Worm (Caenorhabditis elegans) whole organism, late embryonic: ENCODE measurements around the gene ast-1.
"Not testable (repeated sequence)": the region's sequence is repeated elsewhere in the genome, so short reads cannot be mapped to it uniquely, and the experiment has no call there.

Experiments
- C38D4.7 ChIP-seq: fragments of 200-800 bp; sonication (Bioruptor generic); optimal IDR thresholded peaks from 2 replicates; lab custom pipeline; 2018; ENCODE audit warnings: mild to moderate bottlenecking, missing genetic modification characterization, moderate library complexity, missing compliant biosample characterization
- K09A11.1 ChIP-seq: sonication (generic microtip); optimal IDR thresholded peaks from 2 replicates; lab custom pipeline; 2017; ENCODE audit warnings: antibody characterized with exemption, mild to moderate bottlenecking, missing genetic modification characterization, missing compliant biosample characterization; ENCODE audit not compliant: insufficient read depth
- ama-1 ChIP-seq: fragments of 150-350 bp; optimal IDR thresholded peaks from 2 replicates; lab custom pipeline; 2014
- ceh-18 ChIP-seq: sonication (generic microtip); optimal IDR thresholded peaks from 2 replicates; lab custom pipeline; 2016; ENCODE audit warnings: missing genetic modification characterization, missing compliant biosample characterization
- ceh-2 ChIP-seq: sonication (generic microtip); optimal IDR thresholded peaks from 2 replicates; lab custom pipeline; 2016; ENCODE audit warnings: missing genotype, missing genetic modification characterization, missing compliant biosample characterization
- ceh-22 ChIP-seq: sonication (generic microtip); optimal IDR thresholded peaks from 2 replicates; lab custom pipeline; 2017; ENCODE audit warnings: missing biosample characterization, missing genetic modification characterization
- ceh-24 ChIP-seq: sonication (generic microtip); optimal IDR thresholded peaks from 2 replicates; lab custom pipeline; 2016; ENCODE audit warnings: mild to moderate bottlenecking, missing genetic modification characterization, missing compliant biosample characterization
- ceh-30 ChIP-seq: fragments of 150-350 bp; optimal IDR thresholded peaks from 2 replicates; lab custom pipeline; 2014; ENCODE audit warnings: missing biosample characterization, missing genetic modification characterization
- ceh-34 ChIP-seq: sonication (generic microtip); optimal IDR thresholded peaks from 2 replicates; lab custom pipeline; 2016; ENCODE audit warnings: mild to moderate bottlenecking, missing genetic modification characterization, missing compliant biosample characterization
- ceh-48 ChIP-seq: sonication (generic microtip); optimal IDR thresholded peaks from 2 replicates; lab custom pipeline; 2016; ENCODE audit warnings: missing genetic modification characterization, inconsistent platforms, missing compliant biosample characterization
- dmd-4 ChIP-seq: sonication (generic microtip); optimal IDR thresholded peaks from 2 replicates; lab custom pipeline; 2016; ENCODE audit warnings: borderline replicate concordance, missing genetic modification characterization, missing compliant biosample characterization
- dve-1 ChIP-seq: sonication (generic microtip); optimal IDR thresholded peaks from 2 replicates; lab custom pipeline; 2017; ENCODE audit warnings: antibody characterized with exemption, mild to moderate bottlenecking, missing genetic modification characterization, missing compliant biosample characterization
- elt-4 ChIP-seq: sonication (generic microtip); optimal IDR thresholded peaks from 2 replicates; lab custom pipeline; 2016; ENCODE audit warnings: missing genetic modification characterization, missing compliant biosample characterization
- ets-4 ChIP-seq: sonication (generic microtip); optimal IDR thresholded peaks from 2 replicates; lab custom pipeline; 2016; ENCODE audit warnings: missing genetic modification characterization, missing compliant biosample characterization
- fax-1 ChIP-seq: sonication (generic microtip); optimal IDR thresholded peaks from 2 replicates; lab custom pipeline; 2016; ENCODE audit warnings: missing genotype, missing genetic modification characterization, missing compliant biosample characterization
- fkh-10 ChIP-seq: fragments of 150-350 bp; optimal IDR thresholded peaks from 2 replicates; lab custom pipeline; 2014; ENCODE audit warnings: missing biosample characterization, missing genetic modification reagents, missing genetic modification characterization
- fkh-6 ChIP-seq: sonication (generic microtip); optimal IDR thresholded peaks from 2 replicates; lab custom pipeline; 2016; ENCODE audit warnings: missing genetic modification characterization, missing compliant biosample characterization
- gmeb-2 ChIP-seq: sonication (generic microtip); optimal IDR thresholded peaks from 2 replicates; lab custom pipeline; 2016; ENCODE audit warnings: missing genetic modification characterization, inconsistent platforms, missing compliant biosample characterization
- hlh-13 ChIP-seq: fragments of 200-800 bp; sonication (Bioruptor generic); optimal IDR thresholded peaks from 2 replicates; lab custom pipeline; 2018; ENCODE audit warnings: mild to moderate bottlenecking, missing genetic modification characterization, missing compliant biosample characterization
- hlh-30 ChIP-seq: sonication (generic microtip); optimal IDR thresholded peaks from 2 replicates; lab custom pipeline; 2017; ENCODE audit warnings: antibody characterized with exemption, missing genetic modification characterization, missing compliant biosample characterization; ENCODE audit not compliant: insufficient read depth
- hlh-8 ChIP-seq: sonication (generic microtip); optimal IDR thresholded peaks from 2 replicates; lab custom pipeline; 2016; ENCODE audit warnings: missing genotype, missing genetic modification characterization, missing compliant biosample characterization
- nfya-1 ChIP-seq: sonication (generic microtip); optimal IDR thresholded peaks from 2 replicates; lab custom pipeline; 2017; ENCODE audit warnings: missing genetic modification characterization, mild to moderate bottlenecking, missing compliant biosample characterization, antibody characterized with exemption, moderate library complexity
- pat-9 ChIP-seq: fragments of 200-800 bp; sonication (Bioruptor generic); optimal IDR thresholded peaks from 2 replicates; lab custom pipeline; 2018; ENCODE audit warnings: mild to moderate bottlenecking, missing genetic modification characterization, moderate library complexity, missing compliant biosample characterization
- pax-1 ChIP-seq: fragments of 150-350 bp; optimal IDR thresholded peaks from 2 replicates; lab custom pipeline; 2014; ENCODE audit warnings: missing biosample characterization, missing genetic modification characterization
- pha-2 ChIP-seq: sonication (generic microtip); optimal IDR thresholded peaks from 2 replicates; lab custom pipeline; 2017; ENCODE audit warnings: mild to moderate bottlenecking, missing genetic modification characterization, missing compliant biosample characterization
- pha-4 ChIP-seq: fragments of 150-350 bp; optimal IDR thresholded peaks from 2 replicates; lab custom pipeline; 2018; ENCODE audit warnings: missing biosample characterization, missing genetic modification reagents, missing genetic modification characterization
- pqm-1 ChIP-seq: sonication (generic microtip); optimal IDR thresholded peaks from 2 replicates; lab custom pipeline; 2016; ENCODE audit warnings: missing genetic modification characterization, missing compliant biosample characterization
- ref-2 ChIP-seq: sonication (generic microtip); optimal IDR thresholded peaks from 2 replicates; lab custom pipeline; 2016; ENCODE audit warnings: missing genetic modification characterization, missing compliant biosample characterization
- rnt-1 ChIP-seq: sonication (generic microtip); optimal IDR thresholded peaks from 2 replicates; lab custom pipeline; 2016; ENCODE audit warnings: missing genetic modification characterization, missing compliant biosample characterization
- sdc-2 ChIP-seq: sonication (generic microtip); optimal IDR thresholded peaks from 2 replicates; lab custom pipeline; 2016; ENCODE audit warnings: missing genotype, missing genetic modification characterization, missing compliant biosample characterization
- sox-2 ChIP-seq: fragments of 200-800 bp; sonication (Bioruptor generic); IDR thresholded peaks from 2 replicates; pipeline ENCODE4 v1.3.6; 2022; ENCODE audit warnings: missing genetic modification reagents, missing genetic modification characterization, missing compliant biosample characterization
- tbx-2 ChIP-seq: sonication (generic microtip); optimal IDR thresholded peaks from 2 replicates; lab custom pipeline; 2016; ENCODE audit warnings: missing genetic modification characterization, missing compliant biosample characterization
- ttx-3 ChIP-seq: sonication (generic microtip); optimal IDR thresholded peaks from 2 replicates; lab custom pipeline; 2016; ENCODE audit warnings: missing genetic modification reagents, missing genetic modification characterization, missing compliant biosample characterization
- unc-3 ChIP-seq, 2 experiments: fragments of 200-800 bp in 1 of 2; sonication (Bioruptor generic) in 1 of 2; sonication (generic microtip) in 1 of 2; conservative IDR thresholded peaks in 1 of 2; optimal IDR thresholded peaks in 1 of 2; 2 replicates each; pipeline versions ENCODE4 v1.3.6 to Lab custom; 2016 to 2022; ENCODE audit warnings: missing compliant biosample characterization in 2 of 2, missing genetic modification characterization in 2 of 2, missing genetic modification reagents in 1 of 2
- unc-55 ChIP-seq: sonication (generic microtip); optimal IDR thresholded peaks from 2 replicates; lab custom pipeline; 2017; ENCODE audit warnings: missing biosample characterization, missing genetic modification reagents, missing genetic modification characterization

The ast-1 gene

ce11 chrII:4135259-4135658 is at the start of gene ast-1:
ast-1 (minus strand) TSS chrII:4135359.
- not testable (repeated sequence) for TF ChIP-seq fkh-10 (GFP tag; lab: Kevin White, UChicago); fkh-6 (tag; lab: Kevin White, UChicago); unc-55 (GFP tag; lab: Kevin White, UChicago)
- TF ChIP-seq, all 69 proteins: peak for 0; not testable (repeated sequence) for 69

ce11 chrII:4183979-4184378 is 48.8 kb upstream of the ast-1 start:
- TF ChIP-seq C38D4.7 (GFP tag; lab: Kevin White, UChicago) (no peak), pat-9 (tag; lab: Kevin White, UChicago) (no peak), rnt-1 (peak; percentile 78), hlh-8 (no peak), pha-2 (no peak), ceh-30 (tag; lab: Kevin White, UChicago) (no peak), ama-1 (lab: Kevin White, UChicago) (no peak), elt-4 (tag; lab: Kevin White, UChicago) (no peak), tbx-2 (tag; lab: Kevin White, UChicago) (peak; percentile 26), nfya-1 (tag; lab: Kevin White, UChicago) (peak; percentile 1), ceh-34 (tag; lab: Kevin White, UChicago) (peak; percentile 33), ceh-24 (tag; lab: Kevin White, UChicago) (no peak), dmd-4 (no peak), ceh-18 (tag; lab: Kevin White, UChicago) (peak; percentile 81), unc-55 (GFP tag; lab: Kevin White, UChicago) (peak; percentile 55)

ce11 chrII:4182364-4182763 is 47.2 kb upstream of the ast-1 start, which contains the start of gene R03H10.11:
R03H10.11 (plus strand) TSS chrII:4182664.
- TF ChIP-seq hlh-13 (GFP tag; lab: Kevin White, UChicago): no peak
- TF ChIP-seq unc-3 (GFP tag; conservative IDR thresholded peaks at IDR 0.05; lab: Robert Waterston, UW): no peak
- TF ChIP-seq unc-3 (tag; optimal IDR thresholded peaks at IDR 0.05; lab: Kevin White, UChicago): no peak
- TF ChIP-seq K09A11.1: no peak
- no peak for TF ChIP-seq hlh-30 (tag; lab: Kevin White, UChicago)
- TF ChIP-seq ceh-2: no peak
- TF ChIP-seq unc-55 (GFP tag; lab: Kevin White, UChicago): no peak
- TF ChIP-seq ceh-48 (tag; lab: Kevin White, UChicago): no peak
- TF ChIP-seq sdc-2: no peak
- no peak for TF ChIP-seq pha-4 (tag; lab: Kevin White, UChicago)
- TF ChIP-seq C38D4.7 (GFP tag; lab: Kevin White, UChicago): no peak

DNA sequence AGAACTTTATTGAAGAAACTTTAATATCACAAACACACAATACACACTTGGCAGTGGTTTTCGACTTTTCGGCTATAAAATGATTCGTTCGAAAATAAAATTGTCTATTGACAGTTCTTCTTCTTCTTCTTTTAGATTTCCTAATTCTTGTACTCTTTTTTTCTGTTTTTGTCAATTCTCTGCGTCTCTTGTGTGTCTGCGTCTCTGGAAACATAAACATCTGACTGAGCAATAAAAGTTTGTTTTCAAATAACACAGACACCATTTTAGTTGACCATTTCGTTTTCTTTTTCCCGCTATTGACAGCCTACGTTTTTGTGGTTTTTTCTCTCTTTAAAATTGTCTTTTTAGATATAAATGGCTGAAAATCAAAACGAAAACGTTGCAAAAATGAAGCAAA is 44.7 kb upstream of the ast-1 start, which contains the start of gene R03H10.1:
R03H10.1 (plus strand) TSS at position 352 of the 400 bp plus-strand sequence.
- TF ChIP-seq ceh-24 (tag; lab: Kevin White, UChicago): no peak
- TF ChIP-seq fax-1 (tag; lab: Kevin White, UChicago): no peak
- TF ChIP-seq ets-4 (tag; lab: Kevin White, UChicago): no peak
- no peak for TF ChIP-seq dve-1
- TF ChIP-seq ceh-18 (tag; lab: Kevin White, UChicago): no peak
- no peak for TF ChIP-seq ceh-22 (tag; lab: Kevin White, UChicago)
- no peak for TF ChIP-seq pax-1 (tag; lab: Kevin White, UChicago)
- no peak for TF ChIP-seq gmeb-2 (tag; lab: Kevin White, UChicago)
- no peak for TF ChIP-seq C38D4.7 (GFP tag; lab: Kevin White, UChicago)
- TF ChIP-seq sox-2 (GFP tag; lab: Robert Waterston, UW): no peak
- no peak for TF ChIP-seq ref-2 (tag; lab: Kevin White, UChicago)
- TF ChIP-seq, all 69 proteins: peak for 0

DNA sequence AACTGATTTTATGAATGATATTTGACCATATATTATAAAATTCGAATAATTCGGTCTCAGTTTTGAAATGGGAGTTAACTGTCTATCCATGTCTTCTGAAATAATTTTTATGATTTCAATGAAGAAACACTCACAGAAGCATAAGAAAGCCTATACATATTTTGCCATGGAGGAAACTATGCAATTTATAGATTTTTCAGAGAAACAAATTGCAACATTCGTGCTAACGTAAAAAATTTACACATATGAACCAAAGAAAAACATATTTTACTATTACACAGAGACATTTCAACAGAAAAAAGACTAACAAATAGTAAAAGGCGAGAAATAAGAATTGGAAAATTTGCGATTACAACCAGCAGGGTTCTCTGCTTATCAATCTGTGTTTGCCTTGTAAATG is 43.7 kb upstream of the ast-1 start, which contains the start of gene R03H10.7:
R03H10.7 (minus strand) TSS at position 101 of the 400 bp plus-strand sequence.
- TF ChIP-seq C38D4.7 (GFP tag; lab: Kevin White, UChicago): no peak
- no peak for TF ChIP-seq pat-9 (tag; lab: Kevin White, UChicago)
- TF ChIP-seq pqm-1 (tag; lab: Kevin White, UChicago): no peak
- TF ChIP-seq ttx-3: no peak
